Fruit fly (Drosophila melanogaster) whole organism, embryonic: ENCODE data around the gene CG13144.

Experiments used
- BtbVII ChIP-seq: fragments of 200-800 bp; sonication (Bioruptor generic); optimal IDR thresholded peaks from 3 replicates; lab custom pipeline; 2017; ENCODE audit warnings: missing biosample characterization, mild to moderate bottlenecking, missing genetic modification characterization
- Bteb2 ChIP-seq: fragments of 200-800 bp; sonication (Bioruptor generic); optimal IDR thresholded peaks from 2 replicates; lab custom pipeline; 2016; ENCODE audit warnings: missing biosample characterization, missing genetic modification characterization
- CG10366 ChIP-seq: fragments of 200-800 bp; sonication (Bioruptor generic); IDR thresholded peaks from 2 replicates; pipeline ENCODE4 v1.3.6; 2022; ENCODE audit warnings: missing biosample characterization, missing genetic modification characterization
- CG11398 ChIP-seq: fragments of 200-800 bp; sonication (Bioruptor generic); optimal IDR thresholded peaks from 2 replicates; lab custom pipeline; 2016; ENCODE audit warnings: missing biosample characterization, missing genetic modification characterization
- CG11695 ChIP-seq: fragments of 200-800 bp; sonication (Bioruptor generic); IDR thresholded peaks from 3 replicates; pipeline ENCODE4 v1.3.6; 2022; ENCODE audit warnings: missing biosample characterization, missing genetic modification characterization
- CG12391 ChIP-seq: fragments of 200-800 bp; sonication (Bioruptor generic); optimal IDR thresholded peaks from 3 replicates; lab custom pipeline; 2018; ENCODE audit warnings: missing biosample characterization, mild to moderate bottlenecking, missing genetic modification characterization, moderate library complexity
- CG13296 ChIP-seq: fragments of 200-800 bp; sonication (Bioruptor generic); optimal IDR thresholded peaks from 3 replicates; lab custom pipeline; 2018; ENCODE audit warnings: missing biosample characterization, mild to moderate bottlenecking, missing genetic modification characterization
- CG14860 ChIP-seq: fragments of 200-800 bp; sonication (Bioruptor generic); IDR thresholded peaks from 3 replicates; pipeline ENCODE4 v1.3.6; 2022; ENCODE audit warnings: missing biosample characterization, missing genetic modification characterization; ENCODE audit not compliant: partially characterized antibody
- CG2202 ChIP-seq: fragments of 200-800 bp; sonication (Bioruptor generic); optimal IDR thresholded peaks from 2 replicates; lab custom pipeline; 2018; ENCODE audit warnings: missing biosample characterization, mild to moderate bottlenecking, missing genetic modification characterization
- CG30431 ChIP-seq: fragments of 200-800 bp; sonication (Bioruptor generic); optimal IDR thresholded peaks from 2 replicates; lab custom pipeline; 2017; ENCODE audit warnings: missing biosample characterization, missing genetic modification characterization
- CG3065 ChIP-seq: fragments of 200-800 bp; sonication (Bioruptor generic); optimal IDR thresholded peaks from 2 replicates; lab custom pipeline; 2016; ENCODE audit warnings: missing biosample characterization, missing genetic modification characterization
- CG31365 ChIP-seq: fragments of 200-800 bp; sonication (Bioruptor generic); optimal IDR thresholded peaks from 2 replicates; lab custom pipeline; 2018; ENCODE audit warnings: missing biosample characterization, mild to moderate bottlenecking, missing genetic modification characterization
- CG3163 ChIP-seq: fragments of 200-800 bp; sonication (Bioruptor generic); optimal IDR thresholded peaks from 3 replicates; lab custom pipeline; 2016; ENCODE audit warnings: missing biosample characterization, missing genetic modification characterization
- CG3726 ChIP-seq: fragments of 200-800 bp; sonication (Bioruptor generic); IDR thresholded peaks from 3 replicates; pipeline ENCODE4, ENCODE4 v1.3.6; 2022; ENCODE audit warnings: missing biosample characterization, missing genetic modification characterization
- CG42726 ChIP-seq: fragments of 200-800 bp; sonication (Bioruptor generic); IDR thresholded peaks from 2 replicates; pipeline ENCODE4 v1.3.6; 2022; ENCODE audit warnings: missing biosample characterization, missing genetic modification characterization; ENCODE audit not compliant: partially characterized antibody
- CG4328 ChIP-seq: fragments of 200-800 bp; sonication (Bioruptor generic); optimal IDR thresholded peaks from 3 replicates; lab custom pipeline; 2017; ENCODE audit warnings: missing biosample characterization, missing genetic modification reagents, missing genetic modification characterization
- CG6765 ChIP-seq: fragments of 200-800 bp; sonication (Bioruptor generic); optimal IDR thresholded peaks from 3 replicates; lab custom pipeline; 2017; ENCODE audit warnings: missing biosample characterization, mild to moderate bottlenecking, missing genetic modification characterization
- CG8089 ChIP-seq: fragments of 200-800 bp; sonication (Bioruptor generic); optimal IDR thresholded peaks from 3 replicates; lab custom pipeline; 2016; ENCODE audit warnings: missing biosample characterization, missing genetic modification characterization
- CrebB ChIP-seq: fragments of 200-800 bp; sonication (Bioruptor generic); optimal IDR thresholded peaks from 3 replicates; lab custom pipeline; 2018; ENCODE audit warnings: missing biosample characterization, mild to moderate bottlenecking, missing genetic modification characterization
- ERR ChIP-seq: fragments of 200-800 bp; sonication (Bioruptor generic); optimal IDR thresholded peaks from 2 replicates; lab custom pipeline; 2016; ENCODE audit warnings: missing biosample characterization, missing genetic modification characterization
- Hr51 ChIP-seq, 2 experiments: fragments of 200-800 bp; sonication (Bioruptor generic); optimal IDR thresholded peaks; 2 replicates in 1 of 2; 3 replicates in 1 of 2; lab custom pipeline; 2016 to 2018; ENCODE audit warnings: missing biosample characterization in 2 of 2, missing genetic modification characterization in 2 of 2, mild to moderate bottlenecking in 1 of 2, moderate library complexity in 1 of 2
- MESR4 ChIP-seq: fragments of 200-800 bp; sonication (Bioruptor generic); optimal IDR thresholded peaks from 2 replicates; lab custom pipeline; 2018; ENCODE audit warnings: missing biosample characterization, mild to moderate bottlenecking, missing genetic modification characterization, moderate library complexity
- Neu2 ChIP-seq: fragments of 200-800 bp; sonication (Bioruptor generic); optimal IDR thresholded peaks from 3 replicates; lab custom pipeline; 2016; ENCODE audit warnings: missing biosample characterization, missing genetic modification characterization, borderline replicate concordance
- Oli ChIP-seq: fragments of 200-800 bp; sonication (Bioruptor generic); optimal IDR thresholded peaks from 2 replicates; lab custom pipeline; 2018; ENCODE audit warnings: missing biosample characterization, mild to moderate bottlenecking, missing genetic modification characterization, moderate library complexity
- Rx ChIP-seq: fragments of 200-800 bp; sonication (Bioruptor generic); IDR thresholded peaks from 2 replicates; pipeline ENCODE4 v1.3.6; 2022; ENCODE audit warnings: missing biosample characterization, missing genetic modification characterization
- TFAM ChIP-seq: fragments of 200-800 bp; sonication (Bioruptor generic); optimal IDR thresholded peaks from 2 replicates; lab custom pipeline; 2017; ENCODE audit warnings: missing biosample characterization, missing genetic modification characterization, inconsistent platforms
- ato ChIP-seq: fragments of 200-800 bp; sonication (Bioruptor generic); IDR thresholded peaks from 2 replicates; pipeline ENCODE4 v1.3.6; 2022; ENCODE audit warnings: missing biosample characterization, missing genetic modification characterization; ENCODE audit not compliant: partially characterized antibody
- chif ChIP-seq, 2 experiments: fragments of 200-800 bp; sonication (Bioruptor generic); optimal IDR thresholded peaks; 3 replicates each; lab custom pipeline; 2016; ENCODE audit warnings: missing biosample characterization in 2 of 2, missing genetic modification characterization in 2 of 2
- corto ChIP-seq: fragments of 200-800 bp; sonication (Bioruptor generic); optimal IDR thresholded peaks from 2 replicates; lab custom pipeline; 2016; ENCODE audit warnings: missing biosample characterization, mild to moderate bottlenecking, missing genetic modification characterization, moderate library complexity
- croc ChIP-seq: fragments of 200-800 bp; sonication (Bioruptor generic); conservative IDR thresholded peaks from 3 replicates; pipeline ENCODE4 v1.3.6; 2022; ENCODE audit warnings: missing biosample characterization, missing genetic modification characterization
- crol ChIP-seq: fragments of 200-800 bp; sonication (Bioruptor generic); IDR thresholded peaks from 2 replicates; pipeline ENCODE4 v1.3.6; 2022; ENCODE audit warnings: missing biosample characterization, missing genetic modification characterization
- dmrt99B ChIP-seq: fragments of 200-800 bp; sonication (Bioruptor generic); optimal IDR thresholded peaks from 2 replicates; lab custom pipeline; 2018; ENCODE audit warnings: missing biosample characterization, mild to moderate bottlenecking, missing genetic modification characterization, moderate library complexity
- en ChIP-seq: fragments of 200-800 bp; sonication (Bioruptor generic); optimal IDR thresholded peaks from 2 replicates; lab custom pipeline; 2016; ENCODE audit warnings: missing biosample characterization, missing genetic modification characterization
- fd96Cb ChIP-seq: fragments of 200-800 bp; sonication (Bioruptor generic); optimal IDR thresholded peaks from 2 replicates; lab custom pipeline; 2018; ENCODE audit warnings: missing biosample characterization, mild to moderate bottlenecking, missing genetic modification characterization, moderate library complexity
- kay ChIP-seq: fragments of 200-800 bp; sonication (Bioruptor generic); optimal IDR thresholded peaks from 2 replicates; lab custom pipeline; 2016; ENCODE audit warnings: missing biosample characterization, missing genetic modification characterization
- klu ChIP-seq: fragments of 200-800 bp; sonication (Bioruptor generic); IDR thresholded peaks from 2 replicates; pipeline ENCODE4 v1.3.6; 2022; ENCODE audit warnings: missing biosample characterization, missing genetic modification characterization
- kni ChIP-seq: fragments of 200-800 bp; sonication (Bioruptor generic); optimal IDR thresholded peaks from 3 replicates; lab custom pipeline; 2017; ENCODE audit warnings: mild to moderate bottlenecking, missing biosample characterization, missing genetic modification reagents, missing genetic modification characterization
- lbe ChIP-seq: fragments of 200-800 bp; sonication (Bioruptor generic); optimal IDR thresholded peaks from 2 replicates; lab custom pipeline; 2016; ENCODE audit warnings: missing biosample characterization, mild to moderate bottlenecking, missing genetic modification characterization
- lilli ChIP-seq: fragments of 200-800 bp; sonication (Bioruptor generic); optimal IDR thresholded peaks from 3 replicates; lab custom pipeline; 2016; ENCODE audit warnings: missing biosample characterization, missing genetic modification characterization
- lmd ChIP-seq: fragments of 200-800 bp; sonication (Bioruptor generic); IDR thresholded peaks from 2 replicates; pipeline ENCODE4 v1.3.6; 2022; ENCODE audit warnings: missing biosample characterization, missing genetic modification characterization
- lola ChIP-seq, 3 experiments: fragments of >200 bp in 2 of 3; fragments of 200-800 bp in 1 of 3; sonication (Bioruptor generic) in 1 of 3; optimal IDR thresholded peaks; 2 replicates each; lab custom pipeline; 2017 to 2019; ENCODE audit warnings: missing biosample characterization in 3 of 3, missing genetic modification characterization in 3 of 3, mild to moderate bottlenecking in 1 of 3, moderate library complexity in 1 of 3
- pfk ChIP-seq: fragments of 200-800 bp; sonication (Bioruptor generic); optimal IDR thresholded peaks from 2 replicates; lab custom pipeline; 2018; ENCODE audit warnings: missing biosample characterization, mild to moderate bottlenecking, missing genetic modification characterization, moderate library complexity
- pho ChIP-seq: fragments of 200-800 bp; sonication (Bioruptor generic); optimal IDR thresholded peaks from 2 replicates; lab custom pipeline; 2016; ENCODE audit warnings: missing biosample characterization, missing genetic modification characterization
- psq ChIP-seq: fragments of 200-800 bp; sonication (Bioruptor generic); optimal IDR thresholded peaks from 2 replicates; lab custom pipeline; 2017; ENCODE audit warnings: missing biosample characterization, missing genetic modification characterization
- salm ChIP-seq: fragments of 200-800 bp; sonication (Bioruptor generic); optimal IDR thresholded peaks from 2 replicates; lab custom pipeline; 2018; ENCODE audit warnings: missing biosample characterization, mild to moderate bottlenecking, missing genetic modification characterization
- sc ChIP-seq, 3 experiments: fragments of >200 bp in 2 of 3; fragments of 200-800 bp in 1 of 3; sonication (Bioruptor generic) in 1 of 3; optimal IDR thresholded peaks; 2 replicates in 2 of 3; 3 replicates in 1 of 3; lab custom pipeline; 2017; ENCODE audit warnings: mild to moderate bottlenecking in 1 of 3, missing biosample characterization in 1 of 3, missing genetic modification characterization in 1 of 3, missing genetic modification reagents in 1 of 3
- so ChIP-seq: fragments of 200-800 bp; sonication (Bioruptor generic); IDR thresholded peaks from 3 replicates; pipeline ENCODE4 v1.3.6; 2022; ENCODE audit warnings: missing biosample characterization, missing genetic modification characterization
- ssp ChIP-seq: fragments of 200-800 bp; sonication (Bioruptor generic); IDR thresholded peaks from 2 replicates; pipeline ENCODE4 v1.3.6; 2022; ENCODE audit warnings: missing biosample characterization, missing genetic modification characterization

The CG13144 gene

dm6 chr2L:10526953-10527584 is 35.8 kb upstream of the CG13144 start, which contains the start of gene Lip4 (continued):
- TF ChIP-seq kni (GFP tag; lab: Kevin White, UChicago) (no peak), Hr51 (GFP tag; optimal IDR thresholded peaks at IDR 0.05; lab: Kevin White, UChicago) (peak; percentile 2 to 89), sc (optimal IDR thresholded peaks at IDR 0.05; lab: Kevin White, UChicago) (no peak), sc (GFP tag; optimal IDR thresholded peaks at IDR 0.05; lab: Kevin White, UChicago) (no peak), CG6765 (GFP tag; lab: Kevin White, UChicago) (peak; percentile 72), lola (GFP tag; optimal IDR thresholded peaks at IDR 0.05; lab: Kevin White, UChicago) (peak in 1 of 3 experiments; percentile 53), CG10366 (peak; percentile 76), lmd (peak; percentile 83), CG8089 (GFP tag; lab: Kevin White, UChicago) (peak; percentile 42), CG30431 (GFP tag; lab: Kevin White, UChicago) (peak; percentile 3), en (GFP tag; lab: Kevin White, UChicago) (peak; percentile 8), CG11695 (GFP tag; lab: Robert Waterston, UW) (peak; percentile 89), CrebB (tag; lab: Kevin White, UChicago) (peak; percentile 54), CG4328 (GFP tag; lab: Kevin White, UChicago) (peak; percentile 38), ato (GFP tag; lab: Robert Waterston, UW) (no peak), CG3065 (no peak), lbe (GFP tag; lab: Kevin White, UChicago) (no peak), so (GFP tag; lab: Robert Waterston, UW) (peak; percentile 76; the same call in 2 of the 3 replicates), ssp (GFP tag; lab: Robert Waterston, UW) (peak; percentile 57; the same call in 1 of the 2 replicates), CG2202 (tag; lab: Kevin White, UChicago) (peak; percentile 13), psq (no peak), CG31365 (tag; lab: Kevin White, UChicago) (no peak), Oli (peak; percentile 76), Neu2 (GFP tag; lab: Kevin White, UChicago) (no peak), crol (GFP tag; lab: Robert Waterston, UW) (no peak; the same call in 1 of the 2 replicates), CG42726 (GFP tag; lab: Robert Waterston, UW) (no peak), CG14860 (no peak), Bteb2 (GFP tag; lab: Kevin White, UChicago) (peak; percentile 67), kay (no peak), BtbVII (GFP tag; lab: Kevin White, UChicago) (peak; percentile 62), corto (GFP tag; lab: Kevin White, UChicago) (no peak), CG12391 (tag; lab: Kevin White, UChicago) (peak; percentile 81), croc (GFP tag; lab: Robert Waterston, UW) (peak; percentile 43; the same call in 2 of the 3 replicates), salm (peak; percentile 24), TFAM (GFP tag; lab: Kevin White, UChicago) (no peak), klu (GFP tag; lab: Robert Waterston, UW) (peak; percentile 43; the same call in 1 of the 2 replicates), CG11398 (no peak), pho (GFP tag; lab: Kevin White, UChicago) (peak; percentile 34), CG13296 (peak; percentile 80), lilli (GFP tag; lab: Kevin White, UChicago) (peak; percentile 74), CG3726 (GFP tag; lab: Robert Waterston, UW) (peak; percentile 66; the same call in 1 of the 3 replicates), ERR (no peak), fd96Cb (peak; percentile 59), chif (GFP tag; optimal IDR thresholded peaks at IDR 0.05; lab: Kevin White, UChicago) (peak; percentile 53 to 56), dmrt99B (tag; lab: Kevin White, UChicago) (peak; percentile 84), CG3163 (GFP tag; lab: Kevin White, UChicago) (no peak), Rx (GFP tag; lab: Robert Waterston, UW) (no peak), MESR4 (no peak), pfk (no peak)
